Fruit fly (Drosophila melanogaster) whole organism, embryonic: ENCODE measurements around the gene Tcs6.

Experiments used
- Bteb2 ChIP-seq: fragments of 200-800 bp; sonication (Bioruptor generic); optimal IDR thresholded peaks from 2 replicates; lab custom pipeline; 2016; ENCODE audit warnings: missing biosample characterization, missing genetic modification characterization
- CG10321 ChIP-seq: fragments of 200-800 bp; sonication (Bioruptor generic); IDR thresholded peaks from 2 replicates; pipeline ENCODE4 v1.3.6; 2022; ENCODE audit warnings: missing biosample characterization, missing genetic modification characterization
- CG10366 ChIP-seq: fragments of 200-800 bp; sonication (Bioruptor generic); IDR thresholded peaks from 2 replicates; pipeline ENCODE4 v1.3.6; 2022; ENCODE audit warnings: missing biosample characterization, missing genetic modification characterization
- CG10431 ChIP-seq: fragments of 200-800 bp; sonication (Bioruptor generic); optimal IDR thresholded peaks from 3 replicates; lab custom pipeline; 2018; ENCODE audit warnings: missing biosample characterization, mild to moderate bottlenecking, missing genetic modification characterization
- CG10543 ChIP-seq: fragments of 200-800 bp; sonication (Bioruptor generic); optimal IDR thresholded peaks from 3 replicates; lab custom pipeline; 2017; ENCODE audit warnings: missing biosample characterization, mild to moderate bottlenecking, missing genetic modification characterization, moderate library complexity
- CG10979 ChIP-seq: fragments of 200-800 bp; sonication (Bioruptor generic); optimal IDR thresholded peaks from 2 replicates; lab custom pipeline; 2018; ENCODE audit warnings: missing biosample characterization, mild to moderate bottlenecking, missing genetic modification characterization, moderate library complexity
- CG11085 ChIP-seq: fragments of 200-800 bp; sonication (Bioruptor generic); IDR thresholded peaks from 2 replicates; pipeline ENCODE4 v1.3.6; 2022; ENCODE audit warnings: missing biosample characterization, missing genetic modification characterization
- CG12659 ChIP-seq: fragments of 200-800 bp; sonication (Bioruptor generic); optimal IDR thresholded peaks from 3 replicates; lab custom pipeline; 2017; ENCODE audit warnings: mild to moderate bottlenecking, missing biosample characterization, missing genetic modification reagents, missing genetic modification characterization
- CG14441 ChIP-seq: fragments of 200-800 bp; sonication (Bioruptor generic); IDR thresholded peaks from 2 replicates; pipeline ENCODE4 v1.3.6; 2022; ENCODE audit warnings: missing biosample characterization, missing genetic modification characterization
- CG16863 ChIP-seq: fragments of 200-800 bp; sonication (Bioruptor generic); optimal IDR thresholded peaks from 3 replicates; lab custom pipeline; 2016; ENCODE audit warnings: missing biosample characterization, missing genetic modification characterization
- CG17328 ChIP-seq: fragments of 200-800 bp; sonication (Bioruptor generic); IDR thresholded peaks from 2 replicates; pipeline ENCODE4 v1.3.6; 2022; ENCODE audit warnings: missing biosample characterization, missing genetic modification characterization
- CG3065 ChIP-seq: fragments of 200-800 bp; sonication (Bioruptor generic); optimal IDR thresholded peaks from 2 replicates; lab custom pipeline; 2016; ENCODE audit warnings: missing biosample characterization, missing genetic modification characterization
- CG3163 ChIP-seq: fragments of 200-800 bp; sonication (Bioruptor generic); optimal IDR thresholded peaks from 3 replicates; lab custom pipeline; 2016; ENCODE audit warnings: missing biosample characterization, missing genetic modification characterization
- CG3407 ChIP-seq: fragments of 200-800 bp; sonication (Bioruptor generic); optimal IDR thresholded peaks from 2 replicates; lab custom pipeline; 2018; ENCODE audit warnings: missing biosample characterization, mild to moderate bottlenecking, missing genetic modification characterization
- CG34224 ChIP-seq: fragments of 200-800 bp; sonication (Bioruptor generic); IDR thresholded peaks from 3 replicates; pipeline ENCODE4 v1.3.6; 2022; ENCODE audit warnings: missing biosample characterization, missing genetic modification characterization; ENCODE audit not compliant: partially characterized antibody
- CG6813 ChIP-seq: fragments of 200-800 bp; sonication (Bioruptor generic); optimal IDR thresholded peaks from 2 replicates; lab custom pipeline; 2017; ENCODE audit warnings: missing biosample characterization, missing genetic modification characterization, mild to moderate bottlenecking, moderate library complexity, missing genetic modification reagents
- CG7745 ChIP-seq: fragments of 200-800 bp; sonication (Bioruptor generic); optimal IDR thresholded peaks from 2 replicates; lab custom pipeline; 2018; ENCODE audit warnings: missing biosample characterization, mild to moderate bottlenecking, missing genetic modification characterization, moderate library complexity
- CG9437 ChIP-seq: fragments of 200-800 bp; sonication (Bioruptor generic); optimal IDR thresholded peaks from 2 replicates; lab custom pipeline; 2018; ENCODE audit warnings: missing biosample characterization, mild to moderate bottlenecking, missing genetic modification characterization
- CG9609 ChIP-seq: fragments of 200-800 bp; sonication (Bioruptor generic); optimal IDR thresholded peaks from 3 replicates; lab custom pipeline; 2016; ENCODE audit warnings: missing biosample characterization, missing genetic modification characterization
- CkIIα-i1 ChIP-seq: fragments of 200-800 bp; sonication (Bioruptor generic); IDR thresholded peaks from 2 replicates; pipeline ENCODE4 v1.3.6; 2022; ENCODE audit warnings: missing biosample characterization, missing genetic modification characterization
- H2.0 ChIP-seq: fragments of 200-800 bp; sonication (Bioruptor generic); IDR thresholded peaks from 2 replicates; pipeline ENCODE4 v1.3.6; 2022; ENCODE audit warnings: missing biosample characterization, missing genetic modification characterization
- HLH4C ChIP-seq: fragments of 200-800 bp; sonication (Bioruptor generic); IDR thresholded peaks from 3 replicates; pipeline ENCODE4 v1.3.6; 2022; ENCODE audit warnings: missing biosample characterization, missing genetic modification characterization; ENCODE audit not compliant: partially characterized antibody
- HmgD ChIP-seq: fragments of 200-800 bp; sonication (Bioruptor generic); optimal IDR thresholded peaks from 3 replicates; lab custom pipeline; 2016; ENCODE audit warnings: missing biosample characterization, missing genetic modification characterization
- Jarid2 ChIP-seq: fragments of 200-800 bp; sonication (Bioruptor generic); optimal IDR thresholded peaks from 3 replicates; lab custom pipeline; 2017; ENCODE audit warnings: mild to moderate bottlenecking, missing biosample characterization, missing genetic modification reagents, missing genetic modification characterization
- Med ChIP-seq: fragments of 200-800 bp; sonication (Bioruptor generic); peaks from one replicate; lab custom pipeline; 2016; ENCODE audit warnings: missing biosample characterization, missing genetic modification characterization, mild to moderate bottlenecking, inconsistent platforms, moderate library complexity
- Myb ChIP-seq: fragments of 200-800 bp; sonication (Bioruptor generic); optimal IDR thresholded peaks from 2 replicates; lab custom pipeline; 2016; ENCODE audit warnings: missing biosample characterization, missing genetic modification characterization
- Nf-YC ChIP-seq: fragments of 200-800 bp; optimal IDR thresholded peaks from 3 replicates; lab custom pipeline; 2019; ENCODE audit warnings: missing biosample characterization, mild to moderate bottlenecking, missing genetic modification characterization, moderate library complexity
- Vsx1 ChIP-seq: fragments of 200-800 bp; sonication (Bioruptor generic); optimal IDR thresholded peaks from 2 replicates; lab custom pipeline; 2017; ENCODE audit warnings: missing biosample characterization, mild to moderate bottlenecking, missing genetic modification characterization, missing genetic modification reagents
- YL-1 ChIP-seq: fragments of 200-800 bp; sonication (Bioruptor generic); optimal IDR thresholded peaks from 3 replicates; lab custom pipeline; 2017; ENCODE audit warnings: missing biosample characterization, mild to moderate bottlenecking, missing genetic modification characterization
- ap ChIP-seq: fragments of 200-800 bp; sonication (Bioruptor generic); IDR thresholded peaks from 2 replicates; pipeline ENCODE4 v1.3.6; 2022; ENCODE audit warnings: missing biosample characterization, missing genetic modification characterization
- br ChIP-seq: fragments of >200 bp; optimal IDR thresholded peaks from 2 replicates; lab custom pipeline; 2017
- bsh ChIP-seq, 2 experiments: fragments of 200-800 bp; sonication (Bioruptor generic); optimal IDR thresholded peaks; 2 replicates each; lab custom pipeline; 2017 to 2018; ENCODE audit warnings: mild to moderate bottlenecking in 2 of 2, missing biosample characterization in 2 of 2, missing genetic modification characterization in 2 of 2, moderate library complexity in 1 of 2
- cg ChIP-seq: fragments of 200-800 bp; sonication (Bioruptor generic); optimal IDR thresholded peaks from 3 replicates; lab custom pipeline; 2019; ENCODE audit warnings: missing biosample characterization, mild to moderate bottlenecking, missing genetic modification characterization, moderate library complexity
- chm ChIP-seq: fragments of 200-800 bp; sonication (Bioruptor generic); IDR thresholded peaks from 2 replicates; pipeline ENCODE4 v1.3.6; 2022; ENCODE audit warnings: missing biosample characterization, missing genetic modification characterization
- da ChIP-seq: fragments of 200-800 bp; sonication (Bioruptor generic); optimal IDR thresholded peaks from 2 replicates; lab custom pipeline; 2016; ENCODE audit warnings: missing biosample characterization, missing genetic modification characterization
- dm ChIP-seq: fragments of 200-800 bp; sonication (Bioruptor generic); optimal IDR thresholded peaks from 3 replicates; lab custom pipeline; 2016; ENCODE audit warnings: missing biosample characterization, missing genetic modification characterization
- grn ChIP-seq: fragments of 200-800 bp; sonication (Bioruptor generic); optimal IDR thresholded peaks from 3 replicates; lab custom pipeline; 2017; ENCODE audit warnings: missing biosample characterization, missing genetic modification characterization
- insv ChIP-seq, 2 experiments: fragments of 200-800 bp; sonication (Bioruptor generic); optimal IDR thresholded peaks; 3 replicates each; lab custom pipeline; 2016 to 2018; ENCODE audit warnings: missing biosample characterization in 2 of 2, missing genetic modification characterization in 2 of 2
- jigr1 ChIP-seq: fragments of 200-800 bp; sonication (Bioruptor generic); IDR thresholded peaks from 3 replicates; pipeline ENCODE4 v1.3.6; 2022; ENCODE audit warnings: missing biosample characterization, missing genetic modification characterization
- jing ChIP-seq: fragments of 200-800 bp; sonication (Bioruptor generic); optimal IDR thresholded peaks from 2 replicates; lab custom pipeline; 2018; ENCODE audit warnings: missing biosample characterization, mild to moderate bottlenecking, missing genetic modification characterization
- nau ChIP-seq: fragments of 200-800 bp; sonication (Bioruptor generic); optimal IDR thresholded peaks from 3 replicates; lab custom pipeline; 2017; ENCODE audit warnings: missing biosample characterization, mild to moderate bottlenecking, missing genetic modification characterization, missing genetic modification reagents
- odd ChIP-seq: fragments of 200-800 bp; sonication (Bioruptor generic); optimal IDR thresholded peaks from 2 replicates; lab custom pipeline; 2017; ENCODE audit warnings: missing biosample characterization, mild to moderate bottlenecking, missing genetic modification characterization
- otp ChIP-seq: fragments of 200-800 bp; sonication (Bioruptor generic); IDR thresholded peaks from 3 replicates; pipeline ENCODE4, ENCODE4 v1.3.6; 2022; ENCODE audit warnings: missing biosample characterization, missing genetic modification characterization
- pb ChIP-seq: fragments of 200-800 bp; sonication (Bioruptor generic); optimal IDR thresholded peaks from 3 replicates; lab custom pipeline; 2016; ENCODE audit warnings: missing biosample characterization, missing genetic modification characterization
- peb ChIP-seq: fragments of 200-800 bp; sonication (Bioruptor generic); IDR thresholded peaks from 2 replicates; pipeline ENCODE4 v1.3.6; 2022; ENCODE audit warnings: missing biosample characterization, missing genetic modification characterization
- ro ChIP-seq: fragments of 200-800 bp; sonication (Bioruptor generic); IDR thresholded peaks from 2 replicates; pipeline ENCODE4 v1.3.6; 2022; ENCODE audit warnings: missing biosample characterization, missing genetic modification characterization
- schlank ChIP-seq: fragments of 200-800 bp; sonication (Bioruptor generic); optimal IDR thresholded peaks from 2 replicates; lab custom pipeline; 2018; ENCODE audit warnings: missing biosample characterization, mild to moderate bottlenecking, missing genetic modification characterization
- slbo ChIP-seq: fragments of 200-800 bp; sonication (Bioruptor generic); IDR thresholded peaks from 2 replicates; pipeline ENCODE4 v1.3.6; 2022; ENCODE audit warnings: missing biosample characterization, missing genetic modification characterization
- vnd ChIP-seq: fragments of 200-800 bp; sonication (Bioruptor generic); IDR thresholded peaks from 3 replicates; pipeline ENCODE4 v1.3.6; 2022; ENCODE audit warnings: missing biosample characterization, missing genetic modification characterization; ENCODE audit not compliant: partially characterized antibody

The Tcs6 gene

DNA sequence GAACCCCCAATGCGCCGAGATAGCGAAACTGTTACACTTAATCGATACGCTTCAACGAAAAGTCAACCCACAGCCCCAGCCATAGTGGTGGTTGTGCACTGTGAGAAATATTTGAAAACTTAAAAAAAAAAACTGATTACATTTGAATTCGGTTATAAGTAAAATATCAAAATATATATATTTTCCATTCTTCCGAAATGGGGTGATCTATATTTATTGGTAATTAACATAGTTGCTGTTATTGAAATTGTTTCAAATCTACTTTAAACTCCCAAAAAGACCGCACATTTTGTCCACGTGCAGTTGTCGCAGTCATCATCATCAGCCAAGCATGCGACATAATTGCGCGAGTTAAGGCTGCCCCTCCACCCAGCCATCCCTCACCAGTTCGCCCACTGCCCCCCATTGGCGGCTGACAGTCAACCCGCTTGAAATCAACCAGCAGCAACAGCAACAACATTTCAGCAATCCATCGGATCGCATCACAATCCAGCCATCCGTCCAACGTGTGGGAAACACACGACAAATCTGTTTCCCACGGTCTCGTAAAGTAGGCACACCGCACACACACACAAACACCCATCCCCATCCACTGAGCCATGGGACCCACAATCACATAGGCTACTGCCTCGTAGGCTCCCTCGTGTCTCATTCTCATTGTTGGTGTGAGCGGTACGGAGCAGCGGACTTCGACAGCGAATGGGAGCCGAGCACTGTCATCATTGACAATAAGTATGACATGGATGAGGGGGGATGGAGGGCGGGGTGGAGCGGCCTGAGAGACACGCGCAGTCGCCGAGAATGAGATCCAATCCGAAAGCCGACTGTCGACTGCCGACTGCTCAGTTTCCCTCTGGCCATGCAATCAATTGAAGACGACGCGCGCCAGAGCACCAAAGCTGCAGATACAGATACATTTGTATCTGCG lies 37.5 kb downstream of the Tcs6 start (continued):
- TF ChIP-seq Myb (GFP tag; lab: Kevin White, UChicago) (no peak), CG10431 (GFP tag; lab: Kevin White, UChicago) (peak; percentile 27), ro (GFP tag; lab: Robert Waterston, UW) (no peak), Bteb2 (GFP tag; lab: Kevin White, UChicago) (no peak), otp (no peak), pb (no peak), CG9437 (GFP tag; lab: Kevin White, UChicago) (peak; percentile 68), HLH4C (GFP tag; lab: Robert Waterston, UW) (peak; percentile 19; the same call in 1 of the 3 replicates), CkIIα-i1 (GFP tag; lab: Robert Waterston, UW) (no peak), CG10979 (tag; lab: Kevin White, UChicago) (peak; percentile 84), vnd (GFP tag; lab: Robert Waterston, UW) (no peak), CG10321 (GFP tag; lab: Robert Waterston, UW) (no peak), dm (GFP tag; lab: Kevin White, UChicago) (no peak), cg (GFP tag; lab: Kevin White, UChicago) (peak; percentile 85), slbo (GFP tag; lab: Robert Waterston, UW) (peak; percentile 43), grn (GFP tag; lab: Kevin White, UChicago) (no peak), CG10543 (GFP tag; lab: Kevin White, UChicago) (peak; percentile 91), CG12659 (GFP tag; lab: Kevin White, UChicago) (peak; percentile 69), H2.0 (GFP tag; lab: Robert Waterston, UW) (peak; percentile 60), peb (GFP tag; lab: Robert Waterston, UW) (0 out of 2 replicates have a peak, but pooled peaks have one; percentile 8), insv (GFP tag; optimal IDR thresholded peaks at IDR 0.05; lab: Kevin White, UChicago) (no peak), CG34224 (GFP tag; lab: Robert Waterston, UW) (peak; percentile 37; the same call in 2 of the 3 replicates), YL-1 (GFP tag; lab: Kevin White, UChicago) (no peak), nau (peak; percentile 59), br (lab: Kevin White, UChicago) (no peak), ap (GFP tag; lab: Robert Waterston, UW) (0 out of 2 replicates have a peak, but pooled peaks have one; percentile 33), CG10366 (peak; percentile 63), jing (GFP tag; lab: Kevin White, UChicago) (peak; percentile 14), da (no peak), CG7745 (tag; lab: Kevin White, UChicago) (no peak), schlank (tag; lab: Kevin White, UChicago) (no peak), odd (GFP tag; lab: Kevin White, UChicago) (peak; percentile 43), CG9609 (no peak), CG3065 (GFP tag; lab: Kevin White, UChicago) (peak; percentile 28), Jarid2 (GFP tag; lab: Kevin White, UChicago) (no peak), Nf-YC (tag; lab: Kevin White, UChicago) (peak; percentile 98), CG3407 (peak; percentile 62), Vsx1 (peak; percentile 51), CG3163 (GFP tag; lab: Kevin White, UChicago) (no peak), CG16863 (GFP tag; lab: Kevin White, UChicago) (peak; percentile 25), bsh (GFP tag; optimal IDR thresholded peaks at IDR 0.05; lab: Kevin White, UChicago) (peak; percentile 33 to 82), CG14441 (peak; percentile 64), HmgD (GFP tag; lab: Kevin White, UChicago) (no peak), chm (GFP tag; lab: Robert Waterston, UW) (peak; percentile 8; the same call in 1 of the 2 replicates), CG6813 (peak; percentile 62), CG17328 (GFP tag; lab: Robert Waterston, UW) (peak; percentile 33), Med (GFP tag; lab: Kevin White, UChicago) (peak; percentile 79), CG11085 (no peak), jigr1 (GFP tag; lab: Robert Waterston, UW) (no peak)
